Fruit fly (Drosophila melanogaster): Measurements from ENCODE around the gene Pxt.

Pxt gene

dm6 chr3R:17682244-17682773 lies 36.9 kb upstream of the Pxt start, which contains the start of the genes alt and CG7655 (continued):
- no peak for TF ChIP-seq abd-A (tag; optimal IDR thresholded peaks at IDR 0.05)
- TF ChIP-seq zf30C (GFP tag; optimal IDR thresholded peaks at IDR 0.05), result no peak
- TF ChIP-seq h (optimal IDR thresholded peaks at IDR 0.05), result no peak
- TF ChIP-seq D19A (tag; optimal IDR thresholded peaks at IDR 0.05), result no peak
- no peak for TF ChIP-seq crc (GFP tag; optimal IDR thresholded peaks at IDR 0.05)
- no peak for TF ChIP-seq B-H2 (GFP tag; optimal IDR thresholded peaks at IDR 0.05)
- TF ChIP-seq fu2 (GFP tag; optimal IDR thresholded peaks at IDR 0.05), result no peak
- no peak for TF ChIP-seq danr (GFP tag; IDR thresholded peaks at IDR 0.05)
- no peak for TF ChIP-seq H15 (GFP tag; IDR thresholded peaks at IDR 0.05)
- TF ChIP-seq CG8478 (optimal IDR thresholded peaks at IDR 0.05), result no peak
- no peak for TF ChIP-seq CG9932 (GFP tag; IDR thresholded peaks at IDR 0.05)
- TF ChIP-seq peb (GFP tag; IDR thresholded peaks at IDR 0.05), result no peak
- TF ChIP-seq CG2712 (tag; optimal IDR thresholded peaks at IDR 0.05), result peak; percentile 59
- no peak for TF ChIP-seq ro (GFP tag; IDR thresholded peaks at IDR 0.05)
- TF ChIP-seq CTCF (GFP tag; optimal IDR thresholded peaks at IDR 0.05), result peak; percentile 72
- peak; percentile 32 for TF ChIP-seq Dip3 (GFP tag; optimal IDR thresholded peaks at IDR 0.05)
- TF ChIP-seq Ets65A (GFP tag), result peak; percentile 75
- TF ChIP-seq pita (GFP tag; optimal IDR thresholded peaks at IDR 0.05), result peak; percentile 99
- TF ChIP-seq CG13775 (GFP tag; optimal IDR thresholded peaks at IDR 0.05), result no peak
- no peak for TF ChIP-seq Aef1 (GFP tag; IDR thresholded peaks at IDR 0.05)
- TF ChIP-seq esg (GFP tag; conservative IDR thresholded peaks at IDR 0.05), result no peak
- no peak for TF ChIP-seq croc (GFP tag; conservative IDR thresholded peaks at IDR 0.05)
- TF ChIP-seq CG6272 (GFP tag; IDR thresholded peaks at IDR 0.05), result no peak
- TF ChIP-seq CG15601 (tag; optimal IDR thresholded peaks at IDR 0.05), result peak; percentile 72
- no peak for TF ChIP-seq rib (GFP tag; IDR thresholded peaks at IDR 0.05)
- no peak for TF ChIP-seq sr (GFP tag; IDR thresholded peaks at IDR 0.05)
- TF ChIP-seq stc (GFP tag; IDR thresholded peaks at IDR 0.05), result no peak
- no peak for TF ChIP-seq CG10366 (GFP tag; IDR thresholded peaks at IDR 0.05)
- no peak for TF ChIP-seq CG6654 (GFP tag; optimal IDR thresholded peaks at IDR 0.05)
- TF ChIP-seq Mes4 (GFP tag; optimal IDR thresholded peaks at IDR 0.05), result no peak
- no peak for TF ChIP-seq ken (GFP tag; IDR thresholded peaks at IDR 0.05)
- TF ChIP-seq CG5180 (GFP tag; optimal IDR thresholded peaks at IDR 0.05), result no peak
- TF ChIP-seq CG10979 (tag; optimal IDR thresholded peaks at IDR 0.05), result no peak
- peak; percentile 1 for TF ChIP-seq CG3163 (GFP tag; optimal IDR thresholded peaks at IDR 0.05)
- TF ChIP-seq grn (GFP tag; optimal IDR thresholded peaks at IDR 0.05), result peak; percentile 97
- TF ChIP-seq CG7839 (tag; optimal IDR thresholded peaks at IDR 0.05), result no peak
- TF ChIP-seq repo (GFP tag; optimal IDR thresholded peaks at IDR 0.05), result no peak
- no peak for TF ChIP-seq CG10321 (GFP tag; IDR thresholded peaks at IDR 0.05)
- TF ChIP-seq CG32767 (GFP tag; IDR thresholded peaks at IDR 0.05), result no peak
- peak; percentile 10 for TF ChIP-seq CG33557 (GFP tag; optimal IDR thresholded peaks at IDR 0.05)
- no peak for TF ChIP-seq ranshi (GFP tag; IDR thresholded peaks at IDR 0.05)
- no peak for TF ChIP-seq CG3281 (GFP tag; optimal IDR thresholded peaks at IDR 0.05)
- no peak for TF ChIP-seq ham (GFP tag; IDR thresholded peaks at IDR 0.05)
- TF ChIP-seq tna (GFP tag; IDR thresholded peaks at IDR 0.05; ENCODE audit: partially characterized antibody), result no peak
- no peak for TF ChIP-seq dan (GFP tag; IDR thresholded peaks at IDR 0.05)
- no peak for TF ChIP-seq CG9437 (GFP tag; optimal IDR thresholded peaks at IDR 0.05)
- TF ChIP-seq jumu (GFP tag; optimal IDR thresholded peaks at IDR 0.05), result peak; percentile 62
- TF ChIP-seq CG9727 (GFP tag; optimal IDR thresholded peaks at IDR 0.05), result no peak
- TF ChIP-seq NC2α (GFP tag; optimal IDR thresholded peaks at IDR 0.05), result no peak
- no peak for TF ChIP-seq CG31224 (GFP tag; IDR thresholded peaks at IDR 0.05)
- peak; percentile 75 for TF ChIP-seq sens (GFP tag)
- peak; percentile 14 for TF ChIP-seq tap (tag; optimal IDR thresholded peaks at IDR 0.05)
- no peak for TF ChIP-seq pum (GFP tag; optimal IDR thresholded peaks at IDR 0.05)
- TF ChIP-seq Fer3 (tag; optimal IDR thresholded peaks at IDR 0.05), result no peak
- TF ChIP-seq CG12744 (GFP tag; optimal IDR thresholded peaks at IDR 0.05), result no peak

All from whole organism, embryonic.